Worm (Caenorhabditis elegans) whole organism, midembryonic: ENCODE measurements around the gene lact-4.

ENCODE experiments used
- T22C8.4 ChIP-seq: fragments of 200-800 bp; sonication (Bioruptor generic); IDR thresholded peaks from 2 replicates; pipeline ENCODE4 v1.3.6; 2022; ENCODE audit warnings: missing genetic modification characterization, missing compliant biosample characterization
- cog-1 ChIP-seq: sonication (generic microtip); optimal IDR thresholded peaks from 2 replicates; lab custom pipeline; 2016; ENCODE audit warnings: missing genetic modification characterization, missing compliant biosample characterization
- flt-1 ChIP-seq: fragments of 200-800 bp; sonication (Bioruptor generic); IDR thresholded peaks from 2 replicates; pipeline ENCODE4 v1.3.6; 2022; ENCODE audit warnings: missing genetic modification characterization, missing compliant biosample characterization
- klf-2 ChIP-seq: fragments of 200-800 bp; sonication (Bioruptor generic); conservative IDR thresholded peaks from 2 replicates; pipeline ENCODE4 v1.3.6; 2022; ENCODE audit warnings: missing genetic modification reagents, missing genetic modification characterization, missing compliant biosample characterization
- med-1 ChIP-seq: sonication (generic microtip); optimal IDR thresholded peaks from 2 replicates; lab custom pipeline; 2017; ENCODE audit warnings: missing genetic modification characterization, mild to moderate bottlenecking, missing compliant biosample characterization, antibody characterized with exemption, missing genetic modification reagents; ENCODE audit not compliant: insufficient read depth
- ref-1 ChIP-seq: fragments of 200-800 bp; sonication (Bioruptor generic); conservative IDR thresholded peaks from 2 replicates; pipeline ENCODE4 v1.3.6; 2022; ENCODE audit warnings: missing genetic modification reagents, missing genetic modification characterization, missing compliant biosample characterization
- tab-1 ChIP-seq: fragments of 200-800 bp; sonication (Bioruptor generic); IDR thresholded peaks from 2 replicates; pipeline ENCODE4 v1.3.6; 2022; ENCODE audit warnings: missing genetic modification characterization, missing compliant biosample characterization
- ztf-23 ChIP-seq: fragments of 200-800 bp; sonication (Bioruptor generic); IDR thresholded peaks from 2 replicates; pipeline ENCODE4 v1.3.6; 2022; ENCODE audit warnings: missing genetic modification reagents, missing genetic modification characterization, missing compliant biosample characterization
- ztf-29 ChIP-seq: fragments of 200-800 bp; sonication (Bioruptor generic); IDR thresholded peaks from 2 replicates; pipeline ENCODE4 v1.3.6; 2022; ENCODE audit warnings: missing genetic modification reagents, missing genetic modification characterization, missing compliant biosample characterization

lact-4 gene

DNA sequence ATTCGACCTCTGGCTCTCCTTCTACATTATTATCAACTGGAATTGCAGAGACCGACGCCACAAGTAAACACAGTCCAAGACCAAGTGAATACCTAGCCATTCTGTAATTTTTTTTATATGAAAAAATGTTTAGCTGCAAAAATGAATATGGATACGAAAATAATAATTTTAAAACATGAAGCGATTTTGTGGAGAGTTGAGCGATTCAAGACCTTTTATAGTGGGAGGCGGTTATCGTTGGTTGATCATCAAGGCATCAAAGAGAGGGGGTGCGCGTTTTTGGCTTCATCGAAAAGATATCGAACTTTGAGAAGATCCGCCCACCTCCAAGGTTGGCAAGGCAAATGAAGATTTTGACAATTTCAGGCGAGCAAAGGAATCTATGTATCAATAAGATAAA is 33.5 kb downstream of the lact-4 start, which contains the start of gene cut-3:
Gene cut-3, minus strand, starts transcription at position 101 of the 400 bp plus-strand sequence.
- TF ChIP-seq cog-1 (tag; lab: Kevin White, UChicago) (no peak), tab-1 (GFP tag; lab: Robert Waterston, UW) (no peak), T22C8.4 (GFP tag; lab: Robert Waterston, UW) (no peak), ztf-23 (no peak), med-1 (GFP tag; lab: Kevin White, UChicago) (no peak), ref-1 (GFP tag; lab: Robert Waterston, UW) (no peak), klf-2 (GFP tag; lab: Robert Waterston, UW) (no peak), flt-1 (no peak), ztf-29 (no peak)

DNA sequence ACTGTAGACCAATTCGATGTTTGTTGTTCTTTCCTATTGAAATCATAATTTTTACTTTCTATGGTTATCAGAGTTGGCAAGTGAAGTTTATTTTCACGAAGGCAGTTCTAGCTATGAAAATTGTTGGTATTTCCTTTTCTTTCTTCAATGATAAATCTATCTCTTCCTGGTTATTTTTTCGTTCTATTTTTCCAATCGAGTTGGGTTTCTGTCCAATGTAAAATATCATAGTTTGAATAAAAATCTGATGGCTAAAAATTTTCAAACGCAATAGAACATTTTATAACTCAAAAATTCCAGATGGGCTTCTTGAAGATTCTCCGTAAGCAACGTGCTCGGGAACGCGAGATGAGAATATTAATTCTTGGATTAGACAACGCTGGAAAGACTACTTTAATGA is 36.3 kb downstream of the lact-4 start, which contains the start of gene evl-20:
Gene evl-20, plus strand, starts transcription at position 301 of the 400 bp plus-strand sequence.
- TF ChIP-seq T22C8.4 (GFP tag; lab: Robert Waterston, UW) (no peak), ztf-23 (no peak), med-1 (GFP tag; lab: Kevin White, UChicago) (no peak), tab-1 (GFP tag; lab: Robert Waterston, UW) (no peak), klf-2 (GFP tag; lab: Robert Waterston, UW) (no peak), ref-1 (GFP tag; lab: Robert Waterston, UW) (no peak), cog-1 (tag; lab: Kevin White, UChicago) (no peak), flt-1 (no peak), ztf-29 (no peak)

DNA sequence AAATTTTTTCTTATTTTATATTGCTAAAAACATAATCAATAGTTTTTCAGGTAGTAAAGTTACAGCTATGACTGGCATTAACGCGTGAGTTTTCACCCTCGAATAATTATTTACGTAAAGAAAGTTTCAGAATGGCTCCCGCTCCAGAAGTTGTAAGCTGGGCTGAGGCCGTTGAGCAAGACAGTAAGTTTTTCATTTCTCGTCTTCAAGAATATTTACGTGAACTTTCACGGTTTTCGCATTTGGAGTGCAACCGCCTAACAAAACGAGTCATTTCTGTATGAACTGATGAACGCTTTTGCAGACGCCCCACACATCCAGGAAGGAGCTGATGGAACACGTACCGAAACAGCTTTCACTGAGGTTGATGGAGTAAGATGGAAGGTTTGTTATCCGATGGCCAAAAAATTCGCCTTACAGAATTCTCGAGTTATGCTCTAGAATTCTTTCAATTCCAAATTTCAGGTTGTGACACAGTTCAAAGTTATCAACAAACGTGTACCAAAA is 37.5 kb downstream of the lact-4 start, which contains the start of gene eif-3.G:
Gene eif-3.G, plus strand, starts transcription at position 51 of the 507 bp plus-strand sequence.
- TF ChIP-seq flt-1 = no peak
- TF ChIP-seq cog-1 (tag; lab: Kevin White, UChicago) = no peak
- no peak for TF ChIP-seq T22C8.4 (GFP tag; lab: Robert Waterston, UW)

- TF ChIP-seq ref-1 (GFP tag; lab: Robert Waterston, UW) (no peak), flt-1 (no peak), tab-1 (GFP tag; lab: Robert Waterston, UW) (no peak), ztf-23 (no peak), T22C8.4 (GFP tag; lab: Robert Waterston, UW) (no peak), cog-1 (tag; lab: Kevin White, UChicago) (no peak)
Measured at ce11 chrII:8442176-8442575, 38.1 kb downstream of the lact-4 start.

DNA sequence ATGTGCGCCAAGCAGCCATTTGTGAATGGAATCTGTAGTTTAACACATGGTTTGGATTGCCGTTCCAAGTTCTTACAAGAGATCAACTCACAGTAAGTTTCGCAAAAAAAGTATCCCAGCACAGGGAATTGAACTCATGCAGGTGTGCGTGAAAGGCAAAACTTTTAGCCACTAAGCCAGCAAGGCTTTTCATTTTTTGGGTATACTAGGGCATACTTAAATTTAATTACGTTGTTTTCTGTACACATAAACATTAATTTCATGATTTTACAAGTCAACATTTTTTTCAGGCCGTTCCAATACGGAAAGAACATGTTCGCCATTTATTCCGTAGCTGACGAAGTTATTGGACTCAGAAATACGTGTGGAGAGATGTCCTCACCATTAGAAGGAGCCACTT is 38.8 kb downstream of the lact-4 start:
- TF ChIP-seq klf-2 (GFP tag; lab: Robert Waterston, UW) (no peak), tab-1 (GFP tag; lab: Robert Waterston, UW) (no peak), cog-1 (tag; lab: Kevin White, UChicago) (no peak), ref-1 (GFP tag; lab: Robert Waterston, UW) (no peak), flt-1 (no peak), ztf-29 (no peak), ztf-23 (no peak), T22C8.4 (GFP tag; lab: Robert Waterston, UW) (no peak), med-1 (GFP tag; lab: Kevin White, UChicago) (no peak)

ce11 chrII:8440792-8441191 is 39.5 kb downstream of the lact-4 start:
- TF ChIP-seq ztf-23 (no peak), cog-1 (tag; lab: Kevin White, UChicago) (no peak), ztf-29 (no peak), T22C8.4 (GFP tag; lab: Robert Waterston, UW) (no peak), ref-1 (GFP tag; lab: Robert Waterston, UW) (no peak), tab-1 (GFP tag; lab: Robert Waterston, UW) (no peak), klf-2 (GFP tag; lab: Robert Waterston, UW) (no peak), med-1 (GFP tag; lab: Kevin White, UChicago) (no peak), flt-1 (no peak)

ce11 chrII:8440097-8440496 is 40.2 kb downstream of the lact-4 start:
- no peak for TF ChIP-seq tab-1 (GFP tag; lab: Robert Waterston, UW)
- TF ChIP-seq T22C8.4 (GFP tag; lab: Robert Waterston, UW) = no peak
- TF ChIP-seq klf-2 (GFP tag; lab: Robert Waterston, UW) = no peak
- TF ChIP-seq med-1 (GFP tag; lab: Kevin White, UChicago) = no peak
- no peak for TF ChIP-seq ztf-29
- no peak for TF ChIP-seq ztf-23
- no peak for TF ChIP-seq flt-1
- TF ChIP-seq ref-1 (GFP tag; lab: Robert Waterston, UW) = no peak
- TF ChIP-seq cog-1 (tag; lab: Kevin White, UChicago) = no peak

- TF ChIP-seq klf-2 (GFP tag; lab: Robert Waterston, UW) (no peak), ztf-23 (no peak), T22C8.4 (GFP tag; lab: Robert Waterston, UW) (no peak), cog-1 (tag; lab: Kevin White, UChicago) (no peak), med-1 (GFP tag; lab: Kevin White, UChicago) (no peak), tab-1 (GFP tag; lab: Robert Waterston, UW) (no peak), flt-1 (no peak)
Measured at ce11 chrII:8438791-8439287, 41.4 kb downstream of the lact-4 start, which contains the start of gene lips-10. Gene lips-10, plus strand, starts transcription at chrII:8439168.

- no peak for TF ChIP-seq flt-1
Measured at ce11 chrII:8437035-8437434, 43.2 kb downstream of the lact-4 start, which contains the start of gene acp-3. Gene acp-3, minus strand, starts transcription at chrII:8437135.

ce11 chrII:8435005-8435404 is 45.3 kb downstream of the lact-4 start, which contains the start of gene acp-4:
Gene acp-4, minus strand, starts transcription at chrII:8435105.
- no peak for TF ChIP-seq T22C8.4 (GFP tag; lab: Robert Waterston, UW)
- TF ChIP-seq med-1 (GFP tag; lab: Kevin White, UChicago) = no peak
- TF ChIP-seq tab-1 (GFP tag; lab: Robert Waterston, UW) = no peak
- TF ChIP-seq ref-1 (GFP tag; lab: Robert Waterston, UW) = no peak
- TF ChIP-seq cog-1 (tag; lab: Kevin White, UChicago) = no peak
- TF ChIP-seq ztf-23 = no peak
- TF ChIP-seq klf-2 (GFP tag; lab: Robert Waterston, UW) = no peak
- TF ChIP-seq flt-1 = no peak
- no peak for TF ChIP-seq ztf-29
